Fruit fly (Drosophila melanogaster): Measurements from ENCODE around the gene CG31974.

DNA sequence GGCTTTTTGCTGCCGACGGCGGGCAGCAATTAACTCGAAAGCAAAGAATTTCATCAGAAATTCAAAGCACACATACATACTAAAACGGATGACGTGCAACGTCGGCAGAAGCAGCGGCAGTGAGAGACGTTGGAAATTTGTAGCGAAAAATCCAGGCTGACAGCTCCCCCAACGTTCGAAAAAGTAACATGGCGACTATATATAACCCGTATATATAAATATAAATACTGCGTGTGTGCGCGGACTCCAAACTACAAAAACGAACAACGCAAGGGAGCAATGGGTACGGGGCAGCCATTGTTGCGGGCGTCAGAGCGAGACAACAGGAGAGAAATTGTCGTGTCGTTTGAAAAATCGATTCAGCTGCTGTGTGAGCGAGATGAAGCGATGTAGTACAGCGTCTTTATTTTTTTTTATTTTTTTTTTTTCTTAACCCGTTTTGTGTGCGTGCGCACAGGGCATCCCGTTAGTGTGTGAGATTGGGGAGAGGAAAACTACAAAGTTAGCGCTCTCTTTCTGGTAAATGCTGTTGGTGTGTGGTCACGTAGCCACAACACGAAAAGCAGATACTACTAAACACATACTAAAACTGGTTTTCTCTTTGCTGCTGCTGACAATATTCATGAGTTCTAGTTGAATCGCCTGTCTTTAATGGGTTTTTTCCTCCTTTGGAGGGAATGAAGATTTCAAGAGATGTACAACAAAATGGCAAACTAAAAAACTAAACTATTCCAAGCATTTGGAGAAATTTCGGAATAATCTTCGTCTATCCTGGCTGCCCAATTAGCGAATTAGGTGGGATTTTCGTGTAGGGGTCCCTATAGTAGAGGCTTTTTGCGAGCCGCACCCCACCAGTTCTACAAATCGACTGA, 17.9 kb upstream of the CG31974 start:
- peak; percentile 87 for TF ChIP-seq net (GFP tag; optimal IDR thresholded peaks at IDR 0.05)
- peak; percentile 91 for TF ChIP-seq vri (GFP tag; optimal IDR thresholded peaks at IDR 0.05)
- peak; percentile 86 for TF ChIP-seq pdm3 (GFP tag; optimal IDR thresholded peaks at IDR 0.05)
- TF ChIP-seq eg (GFP tag; IDR thresholded peaks at IDR 0.05), result no peak
- peak; percentile 85 for TF ChIP-seq OdsH (GFP tag; optimal IDR thresholded peaks at IDR 0.05)
